Worm (Caenorhabditis elegans): Measurements from ENCODE around the gene ced-3.

The ced-3 gene

ce11 chrIV:13209566-13209965 lies 5.6 kb upstream of the ced-3 start, which contains the start of gene C48D1.9:
TSS of gene C48D1.9 (minus strand) at chrIV:13209666.
- TF ChIP-seq unc-62 (GFP tag; optimal IDR thresholded peaks at IDR 0.05) (no peak), nhr-2 (tag; optimal IDR thresholded peaks at IDR 0.05) (no peak), snpc-4 (tag; optimal IDR thresholded peaks at IDR 0.05) (no peak), drap-1 (GFP tag; optimal IDR thresholded peaks at IDR 0.05) (no peak), lin-32 (GFP tag; optimal IDR thresholded peaks at IDR 0.05) (no peak), nhr-76 (tag; optimal IDR thresholded peaks at IDR 0.05) (no peak), ceh-39 (tag; optimal IDR thresholded peaks at IDR 0.05) (no peak)

- TF ChIP-seq lsy-2 (tag; optimal IDR thresholded peaks at IDR 0.05) (peak; percentile 12), elt-1 (tag; optimal IDR thresholded peaks at IDR 0.05; ENCODE audit: borderline replicate concordance, insufficient read depth) (peak; percentile 25), nhr-2 (tag; optimal IDR thresholded peaks at IDR 0.05) (no peak), ceh-39 (tag; optimal IDR thresholded peaks at IDR 0.05) (peak; percentile 46)
Measured at ce11 chrIV:13205891-13206290, 2.0 kb upstream of the ced-3 start.

ce11 chrIV:13197282-13197681 lies 6.7 kb downstream of the ced-3 start, which contains the start of gene C48D1.1:
TSS of gene C48D1.1 (minus strand) at chrIV:13197382.
- TF ChIP-seq hlh-1 (tag; optimal IDR thresholded peaks at IDR 0.05) (no peak), elt-3 (tag; optimal IDR thresholded peaks at IDR 0.05) (no peak), ceh-43 (GFP tag; optimal IDR thresholded peaks at IDR 0.05) (no peak), sptf-1 (tag; optimal IDR thresholded peaks at IDR 0.05) (no peak), ceh-83 (GFP tag; optimal IDR thresholded peaks at IDR 0.05) (no peak), flh-1 (GFP tag; optimal IDR thresholded peaks at IDR 0.05) (no peak), nhr-237 (tag; optimal IDR thresholded peaks at IDR 0.05) (no peak), snpc-4 (tag; optimal IDR thresholded peaks at IDR 0.05) (no peak), unc-120 (tag; optimal IDR thresholded peaks at IDR 0.05; ENCODE audit: poor library complexity, severe bottlenecking) (no peak), ces-1 (GFP tag; optimal IDR thresholded peaks at IDR 0.05) (no peak), nhr-76 (tag; optimal IDR thresholded peaks at IDR 0.05) (no peak), ham-2 (GFP tag; optimal IDR thresholded peaks at IDR 0.05) (no peak), sem-2 (GFP tag; optimal IDR thresholded peaks at IDR 0.05) (no peak)

- TF ChIP-seq lin-13 (tag; optimal IDR thresholded peaks at IDR 0.05) (no peak), ces-1 (GFP tag; optimal IDR thresholded peaks at IDR 0.05) (no peak), hlh-1 (tag; optimal IDR thresholded peaks at IDR 0.05) (no peak), ceh-83 (GFP tag; optimal IDR thresholded peaks at IDR 0.05) (no peak), zip-8 (tag; optimal IDR thresholded peaks at IDR 0.05) (no peak), unc-120 (tag; optimal IDR thresholded peaks at IDR 0.05; ENCODE audit: poor library complexity, severe bottlenecking) (no peak), elt-1 (tag; optimal IDR thresholded peaks at IDR 0.05; ENCODE audit: borderline replicate concordance, insufficient read depth) (no peak), mab-5 (tag; optimal IDR thresholded peaks at IDR 0.05) (no peak), unc-62 (GFP tag; optimal IDR thresholded peaks at IDR 0.05) (no peak)
Measured at ce11 chrIV:13193239-13193638, 10.7 kb downstream of the ced-3 start, which contains the start of gene F58D2.5. TSS of gene F58D2.5 (minus strand) at chrIV:13193339.

ce11 chrIV:13190075-13190474 lies 13.9 kb downstream of the ced-3 start:
- TF ChIP-seq lin-32 (GFP tag; optimal IDR thresholded peaks at IDR 0.05) (peak; percentile 83), elt-3 (tag; optimal IDR thresholded peaks at IDR 0.05) (no peak)

ce11 chrIV:13189467-13189866 lies 14.5 kb downstream of the ced-3 start, which contains the start of gene F58D2.2:
TSS of gene F58D2.2 (plus strand) at chrIV:13189767.
- no peak for TF ChIP-seq nhr-76 (tag; optimal IDR thresholded peaks at IDR 0.05)
- TF ChIP-seq nhr-2 (tag; optimal IDR thresholded peaks at IDR 0.05), result no peak
- no peak for TF ChIP-seq ztf-11 (tag; optimal IDR thresholded peaks at IDR 0.05)
- TF ChIP-seq sem-2 (GFP tag; optimal IDR thresholded peaks at IDR 0.05), result no peak
- TF ChIP-seq elt-1 (tag; optimal IDR thresholded peaks at IDR 0.05; ENCODE audit: borderline replicate concordance, insufficient read depth), result no peak
- no peak for TF ChIP-seq unc-120 (tag; optimal IDR thresholded peaks at IDR 0.05; ENCODE audit: poor library complexity, severe bottlenecking)
- TF ChIP-seq nhr-12 (tag; optimal IDR thresholded peaks at IDR 0.05), result no peak

- TF ChIP-seq elt-3 (tag; optimal IDR thresholded peaks at IDR 0.05) (no peak), ceh-43 (GFP tag; optimal IDR thresholded peaks at IDR 0.05) (no peak), mep-1 (tag; optimal IDR thresholded peaks at IDR 0.05) (no peak), ham-2 (GFP tag; optimal IDR thresholded peaks at IDR 0.05) (no peak), bed-3 (GFP tag; optimal IDR thresholded peaks at IDR 0.05) (no peak), elt-1 (tag; optimal IDR thresholded peaks at IDR 0.05; ENCODE audit: borderline replicate concordance, insufficient read depth) (no peak), flh-1 (GFP tag; optimal IDR thresholded peaks at IDR 0.05) (no peak), hlh-1 (tag; optimal IDR thresholded peaks at IDR 0.05) (no peak), nhr-12 (tag; optimal IDR thresholded peaks at IDR 0.05) (no peak), unc-120 (tag; optimal IDR thresholded peaks at IDR 0.05; ENCODE audit: poor library complexity, severe bottlenecking) (no peak), sptf-1 (tag; optimal IDR thresholded peaks at IDR 0.05) (no peak), unc-62 (GFP tag; optimal IDR thresholded peaks at IDR 0.05) (no peak), cnd-1 (tag; optimal IDR thresholded peaks at IDR 0.05) (no peak), nhr-76 (tag; optimal IDR thresholded peaks at IDR 0.05) (no peak), zip-8 (tag; optimal IDR thresholded peaks at IDR 0.05) (no peak), tbx-8 (GFP tag; optimal IDR thresholded peaks at IDR 0.05) (no peak), lsy-2 (tag; optimal IDR thresholded peaks at IDR 0.05) (no peak), unc-39 (tag; optimal IDR thresholded peaks at IDR 0.05) (no peak), ztf-11 (tag; optimal IDR thresholded peaks at IDR 0.05) (no peak), lin-32 (GFP tag; optimal IDR thresholded peaks at IDR 0.05) (no peak)
Measured at ce11 chrIV:13188959-13189358, 15.0 kb downstream of the ced-3 start, which contains the start of gene F58D2.4. TSS of gene F58D2.4 (minus strand) at chrIV:13189059.
